Worm (Caenorhabditis elegans): ENCODE data around the gene F15E6.3.

ce11 chrIV:4289267-4289666, 5.4 kb upstream of the F15E6.3 start, which contains the start of gene F15E6.5:
- TF ChIP-seq F37D6.2 (tag; optimal IDR thresholded peaks at IDR 0.05) (no peak), nhr-102 (tag; optimal IDR thresholded peaks at IDR 0.05) (no peak), ztf-7 (tag; optimal IDR thresholded peaks at IDR 0.05) (no peak), fos-1 (tag; optimal IDR thresholded peaks at IDR 0.05) (no peak), lin-13 (GFP tag; optimal IDR thresholded peaks at IDR 0.05) (no peak), mdl-1 (tag; optimal IDR thresholded peaks at IDR 0.05) (no peak), daf-16 (GFP tag; optimal IDR thresholded peaks at IDR 0.05) (no peak), daf-16 (tag; optimal IDR thresholded peaks at IDR 0.05) (no peak), Y5F2A.4 (GFP tag; optimal IDR thresholded peaks at IDR 0.05) (no peak), aly-2 (tag; optimal IDR thresholded peaks at IDR 0.05) (no peak), dve-1 (tag; optimal IDR thresholded peaks at IDR 0.05; ENCODE audit: insufficient read depth) (no peak), sdz-12 (GFP tag; optimal IDR thresholded peaks at IDR 0.05) (no peak), pha-4 (GFP tag; IDR thresholded peaks at IDR 0.05) (no peak), pha-4 (tag; optimal IDR thresholded peaks at IDR 0.05) (no peak)
